Worm (Caenorhabditis elegans) whole organism, early embryonic: ENCODE measurements around the gene C39B5.5.

ENCODE experiments used
- ama-1 ChIP-seq: fragments of 150-350 bp; optimal IDR thresholded peaks from 2 replicates; lab custom pipeline; 2014
- ceh-13 ChIP-seq: fragments of 200-800 bp; sonication (Bioruptor generic); optimal IDR thresholded peaks from 2 replicates; lab custom pipeline; 2018; ENCODE audit warnings: mild to moderate bottlenecking, missing genetic modification characterization, missing compliant biosample characterization
- ets-7 ChIP-seq: sonication (generic microtip); optimal IDR thresholded peaks from 2 replicates; lab custom pipeline; 2016; ENCODE audit warnings: missing genotype, missing genetic modification characterization, missing compliant biosample characterization
- tbx-37 ChIP-seq: fragments of 200-800 bp; sonication (Bioruptor generic); conservative IDR thresholded peaks from 2 replicates; pipeline ENCODE4 v1.3.6; 2022; ENCODE audit warnings: missing genetic modification reagents, missing genetic modification characterization, missing compliant biosample characterization

ce11 chrIII:2159152-2159551 is 48.8 kb upstream of the C39B5.5 start:
- no peak for TF ChIP-seq ama-1 (lab: Kevin White, UChicago)
- no peak for TF ChIP-seq ets-7 (tag; lab: Kevin White, UChicago)
- no peak for TF ChIP-seq tbx-37
- no peak for TF ChIP-seq ceh-13
